Worm (Caenorhabditis elegans) whole organism, mixed stage, embryonic: ENCODE measurements around the gene C08F11.10.
"Not testable (repeated sequence)": the region's sequence is repeated elsewhere in the genome, so short reads cannot be mapped to it uniquely, and the experiment has no call there.

Experiments used
- lsy-2 ChIP-seq: fragments of 150-350 bp; optimal IDR thresholded peaks from 2 replicates; lab custom pipeline; 2014; ENCODE audit warnings: missing biosample characterization, missing genetic modification characterization
- unc-62 ChIP-seq: fragments of 150-350 bp; optimal IDR thresholded peaks from 2 replicates; lab custom pipeline; 2014; ENCODE audit warnings: missing biosample characterization, missing genetic modification reagents, missing genetic modification characterization

ce11 chrIV:13652023-13652422 is 3.0 kb upstream of the C08F11.10 start, which contains the start of gene Y45F10C.6:
- not testable (repeated sequence) for TF ChIP-seq unc-62 (GFP tag; lab: Kevin White, UChicago); lsy-2 (tag; lab: Kevin White, UChicago)
